Fruit fly (Drosophila melanogaster) whole organism, adult: ENCODE measurements around the gene Sac1.

Source experiments
- CG1620 ChIP-seq: fragments of 200-800 bp; sonication (Bioruptor generic); optimal IDR thresholded peaks from 2 replicates; lab custom pipeline; 2016; ENCODE audit warnings: missing biosample characterization, missing genetic modification characterization
- toe ChIP-seq: fragments of 200-800 bp; sonication (Bioruptor generic); optimal IDR thresholded peaks from 2 replicates; lab custom pipeline; 2016; ENCODE audit warnings: missing biosample characterization, missing genetic modification characterization

- TF ChIP-seq CG1620 (GFP tag; lab: Kevin White, UChicago) (no peak), toe (GFP tag; lab: Kevin White, UChicago) (no peak)
Observed at dm6 chr3L:1235426-1235825, 12.2 kb upstream of the Sac1 start, which contains the start of gene galene.
